Worm (Caenorhabditis elegans): Measurements from ENCODE around the gene ins-17.
A peak's percentile ranks its signal among the peaks of the same experiment; 100 is the strongest.

ins-17 gene

DNA sequence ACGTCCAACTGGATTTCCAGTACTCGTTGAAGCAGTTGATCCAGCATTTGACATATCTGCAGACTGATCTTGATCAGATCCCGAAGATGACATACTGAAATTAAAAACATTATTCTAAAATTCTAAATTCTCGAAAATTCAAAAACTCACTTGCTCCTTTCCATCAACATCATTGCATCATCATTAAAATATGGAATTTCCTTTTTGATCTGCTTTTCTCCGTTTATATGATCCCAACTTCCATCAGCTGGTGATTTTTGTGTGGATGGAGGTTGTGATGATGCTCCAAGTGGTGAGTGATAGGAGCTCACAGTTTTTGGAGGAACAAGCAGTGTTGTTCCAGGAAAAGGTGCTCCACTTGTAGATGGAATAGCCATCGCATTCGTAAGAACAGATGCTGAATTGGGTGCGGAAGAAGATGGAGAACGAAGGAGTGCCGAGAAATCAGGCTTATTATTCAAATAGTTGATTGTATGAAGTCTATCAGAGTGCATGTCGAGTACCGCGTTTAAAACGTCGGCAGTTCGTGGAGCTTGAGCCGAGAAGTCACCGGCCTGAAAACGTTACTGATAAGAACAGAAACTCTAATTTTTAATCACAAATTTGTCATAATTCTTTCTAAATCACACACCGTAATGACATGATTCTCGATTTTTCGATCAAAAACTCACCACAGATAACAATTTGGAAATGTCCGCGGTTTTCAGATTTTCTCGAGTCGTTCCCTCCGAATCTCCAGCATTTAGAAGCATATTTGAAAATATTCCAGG is 15.8 kb upstream of the ins-17 start (continued):
- no peak for TF ChIP-seq hlh-12 (tag; optimal IDR thresholded peaks at IDR 0.05)
- TF ChIP-seq tlf-1 (GFP tag; optimal IDR thresholded peaks at IDR 0.05) = no peak

DNA sequence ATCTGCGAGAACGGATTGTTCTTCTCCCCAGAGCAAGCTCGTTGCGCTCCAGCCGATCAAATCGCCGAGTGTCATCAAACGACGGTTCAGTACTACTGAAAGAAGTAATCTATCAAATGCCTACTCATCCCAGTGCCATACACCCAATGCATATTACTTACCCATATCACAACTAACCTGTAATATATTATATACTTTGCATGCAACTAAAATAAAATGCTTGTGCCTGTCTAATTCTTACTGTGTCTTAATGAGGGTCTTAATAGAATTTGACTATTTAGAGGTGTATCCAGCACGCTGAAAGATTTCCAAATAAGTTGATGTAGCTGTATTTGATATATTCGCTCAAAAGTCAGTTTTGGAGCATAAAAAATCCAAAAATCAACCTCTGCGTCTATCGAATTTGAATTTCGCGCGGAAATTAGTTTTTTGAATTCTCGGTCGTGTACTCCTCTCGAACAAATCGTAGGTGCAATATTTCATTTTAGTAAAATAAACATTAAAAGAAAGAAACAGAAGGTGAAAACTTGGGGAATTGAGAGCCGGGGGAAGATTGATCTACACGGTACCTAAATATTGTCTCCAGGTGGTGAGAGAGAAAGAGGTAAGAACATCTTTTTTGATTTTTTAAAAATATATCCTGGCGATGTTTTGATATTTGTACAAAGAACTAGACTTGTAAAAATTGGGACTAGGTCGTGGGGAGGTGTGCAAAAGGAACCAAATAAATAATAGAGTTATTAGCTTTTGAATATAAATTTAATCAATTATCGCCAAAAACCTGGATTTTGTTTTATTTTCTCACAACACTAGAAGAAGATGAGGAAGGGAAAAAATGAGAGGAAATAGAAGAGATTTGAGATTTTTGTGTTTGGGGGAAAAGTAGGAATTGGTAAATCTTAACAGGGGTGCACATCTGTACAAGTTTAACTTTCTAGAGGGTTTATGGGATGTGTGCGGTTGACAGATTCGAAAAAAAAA is 14.1 kb upstream of the ins-17 start:
- peak in 1 of 2 experiments; percentile 44 for TF ChIP-seq let-607 (tag; optimal IDR thresholded peaks at IDR 0.05)
- no peak for TF ChIP-seq attf-3 (GFP tag; conservative IDR thresholded peaks at IDR 0.05)
- TF ChIP-seq nhr-80 (tag; optimal IDR thresholded peaks at IDR 0.05) = no peak
- TF ChIP-seq rcor-1 (GFP tag; IDR thresholded peaks at IDR 0.05) = peak; percentile 42; the same call in 1 of the 2 replicates
- TF ChIP-seq ccch-3 (GFP tag; optimal IDR thresholded peaks at IDR 0.05) = no peak
- no peak for TF ChIP-seq nfya-2 (GFP tag; IDR thresholded peaks at IDR 0.05)
- TF ChIP-seq mxl-1 (tag; optimal IDR thresholded peaks at IDR 0.05) = no peak
- no peak for TF ChIP-seq lsy-27 (tag; optimal IDR thresholded peaks at IDR 0.05; ENCODE audit: borderline replicate concordance, insufficient read depth)
- no peak for TF ChIP-seq ets-4 (GFP tag; optimal IDR thresholded peaks at IDR 0.05)
- peak; percentile 94 for TF ChIP-seq dpff-1 (tag; optimal IDR thresholded peaks at IDR 0.05)
- TF ChIP-seq lag-1 (GFP tag; IDR thresholded peaks at IDR 0.05) = no peak
- TF ChIP-seq ztf-3 (GFP tag; optimal IDR thresholded peaks at IDR 0.05) = no peak
- peak; percentile 54 for TF ChIP-seq dpl-1 (GFP tag; optimal IDR thresholded peaks at IDR 0.05)
- peak; percentile 63 for TF ChIP-seq dox-1 (GFP tag; IDR thresholded peaks at IDR 0.05)
- peak; percentile 66; the same call in 1 of the 2 replicates for TF ChIP-seq nfyb-1 (GFP tag; IDR thresholded peaks at IDR 0.05)
- peak; percentile 80 for TF ChIP-seq ekl-4 (GFP tag; IDR thresholded peaks at IDR 0.05)
- TF ChIP-seq F57C9.4 (tag; optimal IDR thresholded peaks at IDR 0.05) = no peak
- no peak for TF ChIP-seq B0019.2 (GFP tag; conservative IDR thresholded peaks at IDR 0.05)
- TF ChIP-seq madf-10 (tag; optimal IDR thresholded peaks at IDR 0.05) = peak; percentile 28
- no peak; the same call in 1 of the 2 replicates for TF ChIP-seq C17E4.6 (GFP tag; IDR thresholded peaks at IDR 0.05)
- 0 out of 2 replicates have a peak, but pooled peaks have one; percentile 13 for TF ChIP-seq nhr-120 (GFP tag; IDR thresholded peaks at IDR 0.05)
- peak; percentile 52 for TF ChIP-seq let-526 (GFP tag; IDR thresholded peaks at IDR 0.05)
- TF ChIP-seq tbp1 (GFP tag; optimal IDR thresholded peaks at IDR 0.05) = peak; percentile 43
- TF ChIP-seq ceh-58 (GFP tag; IDR thresholded peaks at IDR 0.05) = 0 out of 2 replicates have a peak, but pooled peaks have one; percentile 34
- TF ChIP-seq F49E8.2 (tag; optimal IDR thresholded peaks at IDR 0.05; ENCODE audit: insufficient read depth) = peak; percentile 74
- peak; percentile 85 for TF ChIP-seq snpc-1.3 (tag; optimal IDR thresholded peaks at IDR 0.05; ENCODE audit: insufficient read depth)
- peak; percentile 9; the same call in 1 of the 2 replicates for TF ChIP-seq cebp-2 (GFP tag; IDR thresholded peaks at IDR 0.05)
- TF ChIP-seq nhr-179 (tag; optimal IDR thresholded peaks at IDR 0.05) = peak; percentile 57
- no peak for TF ChIP-seq somi-1 (GFP tag; optimal IDR thresholded peaks at IDR 0.05)
- TF ChIP-seq xnd-1 (tag; optimal IDR thresholded peaks at IDR 0.05) = peak; percentile 63
- TF ChIP-seq hsf-1 (GFP tag; IDR thresholded peaks at IDR 0.05) = peak; percentile 66
- TF ChIP-seq T26A5.8 (tag; optimal IDR thresholded peaks at IDR 0.05) = peak; percentile 50
- 0 out of 2 replicates have a peak, but pooled peaks have one; percentile 7 for TF ChIP-seq egl-44 (GFP tag; IDR thresholded peaks at IDR 0.05)
- TF ChIP-seq egl-18 (GFP tag; IDR thresholded peaks at IDR 0.05) = no peak
- TF ChIP-seq attf-5 (GFP tag; optimal IDR thresholded peaks at IDR 0.05) = no peak
- peak; percentile 10 for TF ChIP-seq F10E7.11 (tag; optimal IDR thresholded peaks at IDR 0.05)
- TF ChIP-seq ztf-6 (GFP tag; IDR thresholded peaks at IDR 0.05) = no peak
- peak; percentile 71 for TF ChIP-seq ztf-18 (tag; optimal IDR thresholded peaks at IDR 0.05)
- TF ChIP-seq lin-40 (tag; optimal IDR thresholded peaks at IDR 0.05) = peak; percentile 48
- TF ChIP-seq Y56A3A.18 (GFP tag; IDR thresholded peaks at IDR 0.05) = peak; percentile 75
- peak; percentile 100 for TF ChIP-seq him-1 (tag; optimal IDR thresholded peaks at IDR 0.05)

Measured in whole organism, young adult.